Fruit fly (Drosophila melanogaster) S2 (cell line): ENCODE measurements around the gene Jhbp6.

Source experiments
- CG8478 ChIP-seq: fragments of >200 bp; optimal IDR thresholded peaks from 2 replicates; lab custom pipeline; 2018
- CTCF ChIP-seq, 2 experiments: fragments of >200 bp; optimal IDR thresholded peaks; 2 replicates each; lab custom pipeline; 2018

dm6 chr3L:22699133-22699532 lies 29.4 kb downstream of the Jhbp6 start, which contains the start of gene CG45116:
- TF ChIP-seq CG8478 (no peak), CTCF (optimal IDR thresholded peaks at IDR 0.05; lab: Kevin White, UChicago) (no peak)
